Worm (Caenorhabditis elegans) whole organism, L2 larva: ENCODE data around the gene F28A12.10.

ENCODE experiments used
- C34F6.9 ChIP-seq: fragments of 150-350 bp; optimal IDR thresholded peaks from 2 replicates; lab custom pipeline; 2014; ENCODE audit warnings: missing biosample characterization, missing genetic modification characterization
- R02D3.7 ChIP-seq: fragments of 150-350 bp; optimal IDR thresholded peaks from 2 replicates; lab custom pipeline; 2014; ENCODE audit warnings: missing biosample characterization, missing genetic modification characterization
- Y55F3AM.14 ChIP-seq: fragments of 200-800 bp; sonication (Bioruptor generic); optimal IDR thresholded peaks from 2 replicates; lab custom pipeline; 2018; ENCODE audit warnings: mild to moderate bottlenecking, missing genetic modification characterization, missing compliant biosample characterization
- alr-1 ChIP-seq: fragments of 150-350 bp; optimal IDR thresholded peaks from 2 replicates; lab custom pipeline; 2014; ENCODE audit warnings: missing biosample characterization, missing genetic modification characterization
- ama-1 ChIP-seq: fragments of 150-350 bp; optimal IDR thresholded peaks from 2 replicates; lab custom pipeline; 2018; ENCODE audit warnings: inconsistent platforms
- blmp-1 ChIP-seq: sonication (generic microtip); optimal IDR thresholded peaks from 2 replicates; lab custom pipeline; 2017; ENCODE audit warnings: missing genetic modification characterization, mild to moderate bottlenecking, missing compliant biosample characterization, antibody characterized with exemption, moderate library complexity; ENCODE audit not compliant: insufficient read depth
- ceh-16 ChIP-seq: fragments of 150-350 bp; optimal IDR thresholded peaks from 2 replicates; lab custom pipeline; 2014; ENCODE audit warnings: missing biosample characterization, missing genetic modification characterization
- ceh-82 ChIP-seq: fragments of 150-350 bp; optimal IDR thresholded peaks from 2 replicates; lab custom pipeline; 2014; ENCODE audit warnings: missing biosample characterization, missing genetic modification characterization
- crh-2 ChIP-seq: sonication (generic microtip); optimal IDR thresholded peaks from 2 replicates; lab custom pipeline; 2017; ENCODE audit warnings: missing biosample characterization, missing genetic modification characterization
- dmd-4 ChIP-seq: sonication (generic microtip); optimal IDR thresholded peaks from 2 replicates; lab custom pipeline; 2017; ENCODE audit warnings: missing biosample characterization, missing genetic modification characterization
- egl-27 ChIP-seq: sonication (generic microtip); optimal IDR thresholded peaks from 3 replicates; lab custom pipeline; 2017; ENCODE audit warnings: missing biosample characterization, missing genetic modification reagents, missing genetic modification characterization
- elt-3 ChIP-seq: sonication (generic microtip); optimal IDR thresholded peaks from 2 replicates; lab custom pipeline; 2017; ENCODE audit warnings: missing biosample characterization, missing genetic modification characterization
- fos-1 ChIP-seq: fragments of 150-350 bp; optimal IDR thresholded peaks from 2 replicates; lab custom pipeline; 2014; ENCODE audit warnings: missing biosample characterization, missing genetic modification characterization
- gmeb-1 ChIP-seq: fragments of 150-350 bp; optimal IDR thresholded peaks from 2 replicates; lab custom pipeline; 2014; ENCODE audit warnings: missing biosample characterization, missing genetic modification characterization
- lin-11 ChIP-seq: fragments of 150-350 bp; sonication (generic microtip); optimal IDR thresholded peaks from 2 replicates; lab custom pipeline; 2014; ENCODE audit warnings: missing biosample characterization, missing genetic modification characterization, inconsistent platforms, mixed read lengths
- lin-13 ChIP-seq: fragments of 150-350 bp; optimal IDR thresholded peaks from 2 replicates; lab custom pipeline; 2014; ENCODE audit warnings: missing biosample characterization, missing genetic modification reagents, missing genetic modification characterization
- lin-39 ChIP-seq: fragments of 150-350 bp; optimal IDR thresholded peaks from 2 replicates; lab custom pipeline; 2014; ENCODE audit warnings: missing biosample characterization, missing genetic modification reagents, missing genetic modification characterization
- lsy-2 ChIP-seq, 2 experiments: fragments of 150-350 bp in 1 of 2; sonication (generic microtip) in 1 of 2; optimal IDR thresholded peaks; 2 replicates each; lab custom pipeline; 2014 to 2017; ENCODE audit warnings: missing biosample characterization in 2 of 2, missing genetic modification characterization in 2 of 2
- mab-5 ChIP-seq: fragments of 150-350 bp; optimal IDR thresholded peaks from 2 replicates; lab custom pipeline; 2014; ENCODE audit warnings: missing biosample characterization, missing genetic modification characterization
- mbf-1 ChIP-seq: sonication (generic microtip); optimal IDR thresholded peaks from 2 replicates; lab custom pipeline; 2017; ENCODE audit warnings: missing biosample characterization, missing genetic modification characterization
- nhr-11 ChIP-seq: fragments of 150-350 bp; optimal IDR thresholded peaks from 2 replicates; lab custom pipeline; 2014; ENCODE audit warnings: missing biosample characterization, missing genetic modification characterization
- nhr-12 ChIP-seq: fragments of 150-350 bp; optimal IDR thresholded peaks from 2 replicates; lab custom pipeline; 2014; ENCODE audit warnings: missing biosample characterization, missing genetic modification characterization
- nhr-129 ChIP-seq: fragments of 150-350 bp; optimal IDR thresholded peaks from 2 replicates; lab custom pipeline; 2014; ENCODE audit warnings: missing biosample characterization, missing genetic modification characterization
- nhr-21 ChIP-seq: fragments of 150-350 bp; optimal IDR thresholded peaks from 2 replicates; lab custom pipeline; 2014; ENCODE audit warnings: missing biosample characterization, missing genetic modification characterization
- nhr-23 ChIP-seq: fragments of 150-350 bp; optimal IDR thresholded peaks from 2 replicates; lab custom pipeline; 2014; ENCODE audit warnings: missing biosample characterization, missing genetic modification reagents, missing genetic modification characterization
- nhr-25 ChIP-seq: fragments of 150-350 bp; sonication (generic microtip); optimal IDR thresholded peaks from 3 replicates; lab custom pipeline; 2014; ENCODE audit warnings: missing biosample characterization, missing genetic modification characterization
- nhr-6 ChIP-seq: fragments of 150-350 bp; optimal IDR thresholded peaks from 2 replicates; lab custom pipeline; 2014; ENCODE audit warnings: missing biosample characterization, missing genetic modification characterization
- nhr-77 ChIP-seq: fragments of 150-350 bp; optimal IDR thresholded peaks from 2 replicates; lab custom pipeline; 2014; ENCODE audit warnings: missing biosample characterization, missing genetic modification characterization
- sem-4 ChIP-seq: fragments of 150-350 bp; optimal IDR thresholded peaks from 2 replicates; lab custom pipeline; 2014; ENCODE audit warnings: missing biosample characterization, missing genetic modification reagents, missing genetic modification characterization
- sma-3 ChIP-seq: sonication (generic microtip); optimal IDR thresholded peaks from 2 replicates; lab custom pipeline; 2016; ENCODE audit warnings: missing genetic modification reagents, missing genetic modification characterization, missing compliant biosample characterization
- sma-9 ChIP-seq, 2 experiments: fragments of 150-350 bp in 1 of 2; sonication (generic microtip) in 1 of 2; optimal IDR thresholded peaks; 2 replicates each; lab custom pipeline; 2014 to 2016; ENCODE audit warnings: missing genetic modification characterization in 2 of 2, mild to moderate bottlenecking in 1 of 2, missing biosample characterization in 1 of 2, missing compliant biosample characterization in 1 of 2, missing genetic modification reagents in 1 of 2, moderate library complexity in 1 of 2
- snpc-4 ChIP-seq: fragments of 150-350 bp; optimal IDR thresholded peaks from 2 replicates; lab custom pipeline; 2014; ENCODE audit warnings: missing biosample characterization, missing genetic modification characterization
- unc-39 ChIP-seq: fragments of 150-350 bp; optimal IDR thresholded peaks from 2 replicates; lab custom pipeline; 2014; ENCODE audit warnings: missing biosample characterization, missing genetic modification characterization
- unc-55 ChIP-seq: fragments of 150-350 bp; sonication (generic microtip); optimal IDR thresholded peaks from 3 replicates; lab custom pipeline; 2014; ENCODE audit warnings: missing biosample characterization, missing genetic modification reagents, missing genetic modification characterization
- unc-62 ChIP-seq: fragments of 150-350 bp; optimal IDR thresholded peaks from 2 replicates; lab custom pipeline; 2014; ENCODE audit warnings: missing biosample characterization, missing genetic modification reagents, missing genetic modification characterization
- zag-1 ChIP-seq: fragments of 150-350 bp; optimal IDR thresholded peaks from 2 replicates; lab custom pipeline; 2014; ENCODE audit warnings: missing biosample characterization, missing genetic modification characterization
- ztf-4 ChIP-seq: fragments of 150-350 bp; optimal IDR thresholded peaks from 2 replicates; lab custom pipeline; 2014; ENCODE audit warnings: missing biosample characterization, missing genetic modification characterization

Gene F28A12.10

ce11 chrV:8648251-8648650, 10.7 kb upstream of the F28A12.10 start (continued):
- TF ChIP-seq nhr-25 (no peak), lsy-2 (tag; optimal IDR thresholded peaks at IDR 0.05; lab: Kevin White, UChicago) (no peak), lin-11 (tag; lab: Kevin White, UChicago) (no peak), lin-13 (GFP tag; lab: Kevin White, UChicago) (no peak), nhr-12 (no peak)

ce11 chrV:8643093-8643492, 5.5 kb upstream of the F28A12.10 start, which contains the start of gene asp-13:
Gene asp-13 (minus strand): TSS chrV:8643193.
- TF ChIP-seq zag-1 (no peak), fos-1 (tag; lab: Kevin White, UChicago) (peak; percentile 38)

ce11 chrV:8641266-8641665, 3.7 kb upstream of the F28A12.10 start, which contains the start of gene F28A12.3:
Gene F28A12.3 (minus strand): TSS chrV:8641366.
- TF ChIP-seq ceh-16 (tag; lab: Kevin White, UChicago) (no peak), dmd-4 (no peak), elt-3 (tag; lab: Kevin White, UChicago) (no peak), nhr-11 (tag; lab: Kevin White, UChicago) (no peak), lsy-2 (tag; optimal IDR thresholded peaks at IDR 0.05; lab: Kevin White, UChicago) (no peak), fos-1 (tag; lab: Kevin White, UChicago) (no peak), blmp-1 (tag; lab: Kevin White, UChicago) (no peak)

- TF ChIP-seq nhr-21 (tag; lab: Kevin White, UChicago) = no peak
- TF ChIP-seq lsy-2 (tag; optimal IDR thresholded peaks at IDR 0.05; lab: Kevin White, UChicago) = no peak
- no peak for TF ChIP-seq elt-3 (tag; lab: Kevin White, UChicago)
- no peak for TF ChIP-seq lin-39 (tag; lab: Kevin White, UChicago)
- TF ChIP-seq ama-1 (lab: Kevin White, UChicago) = no peak
- no peak for TF ChIP-seq crh-2 (tag; lab: Kevin White, UChicago)
- TF ChIP-seq ceh-16 (tag; lab: Kevin White, UChicago) = no peak
- TF ChIP-seq gmeb-1 (tag; lab: Kevin White, UChicago) = no peak
- no peak for TF ChIP-seq lin-11 (tag; lab: Kevin White, UChicago)
- TF ChIP-seq nhr-25 = no peak
- TF ChIP-seq mbf-1 (tag; lab: Kevin White, UChicago) = no peak
- no peak for TF ChIP-seq unc-62 (GFP tag; lab: Kevin White, UChicago)
- TF ChIP-seq ceh-82 (tag; lab: Kevin White, UChicago) = no peak
These were observed 659 bp downstream of the F28A12.10 start, which contains the start of gene grl-12 for ce11 chrV:8636907-8637306. Gene grl-12 (minus strand): TSS chrV:8637007.

ce11 chrV:8635575-8635974, 2.0 kb downstream of the F28A12.10 start, which contains the start of gene oac-29:
Gene oac-29 (minus strand): TSS chrV:8635675.
- no peak for TF ChIP-seq ceh-82 (tag; lab: Kevin White, UChicago)
- no peak for TF ChIP-seq nhr-23
- TF ChIP-seq nhr-6 (tag; lab: Kevin White, UChicago) = no peak
- no peak for TF ChIP-seq ztf-4
- no peak for TF ChIP-seq nhr-77
- no peak for TF ChIP-seq nhr-129 (tag; lab: Kevin White, UChicago)
- TF ChIP-seq lin-11 (tag; lab: Kevin White, UChicago) = no peak
- TF ChIP-seq alr-1 (tag; lab: Kevin White, UChicago) = no peak
- TF ChIP-seq dmd-4 = no peak
- no peak for TF ChIP-seq Y55F3AM.14
- TF ChIP-seq fos-1 (tag; lab: Kevin White, UChicago) = no peak

- TF ChIP-seq blmp-1 (tag; lab: Kevin White, UChicago) = no peak
These were observed 4.8 kb downstream of the F28A12.10 start for ce11 chrV:8632788-8633187.

- TF ChIP-seq sma-3 (GFP tag; lab: Kevin White, UChicago) (peak; percentile 71), R02D3.7 (tag; lab: Kevin White, UChicago) (no peak), mab-5 (peak; percentile 45), egl-27 (tag; lab: Kevin White, UChicago) (peak; percentile 2), ceh-16 (tag; lab: Kevin White, UChicago) (no peak), lin-13 (GFP tag; lab: Kevin White, UChicago) (peak; percentile 63), crh-2 (tag; lab: Kevin White, UChicago) (peak; percentile 67), snpc-4 (tag; lab: Kevin White, UChicago) (peak; percentile 22), fos-1 (tag; lab: Kevin White, UChicago) (peak; percentile 64), unc-55 (peak; percentile 77), blmp-1 (tag; lab: Kevin White, UChicago) (peak; percentile 64), ztf-4 (no peak), unc-39 (tag; lab: Kevin White, UChicago) (no peak), lin-11 (tag; lab: Kevin White, UChicago) (peak; percentile 81), gmeb-1 (tag; lab: Kevin White, UChicago) (peak; percentile 73), nhr-129 (tag; lab: Kevin White, UChicago) (peak; percentile 84), unc-62 (GFP tag; lab: Kevin White, UChicago) (peak; percentile 9), alr-1 (tag; lab: Kevin White, UChicago) (no peak), ama-1 (lab: Kevin White, UChicago) (peak; percentile 6), lsy-2 (tag; optimal IDR thresholded peaks at IDR 0.05; lab: Kevin White, UChicago) (peak in 1 of 2 experiments; percentile 76), nhr-12 (no peak), sma-9 (GFP tag; optimal IDR thresholded peaks at IDR 0.05; lab: Kevin White, UChicago) (peak; percentile 56), sma-9 (tag; optimal IDR thresholded peaks at IDR 0.05; lab: Kevin White, UChicago) (no peak), C34F6.9 (peak; percentile 73), sem-4 (tag; lab: Kevin White, UChicago) (peak; percentile 56)
These were observed 6.2 kb downstream of the F28A12.10 start, which contains the start of gene atg-18 for ce11 chrV:8631277-8631765. Gene atg-18 (minus strand): TSS chrV:8631327.
